Fruit fly (Drosophila melanogaster) whole organism, adult: ENCODE measurements around the gene CG5783.

Source experiments
- CG11617 ChIP-seq: fragments of 200-800 bp; sonication (Bioruptor generic); optimal IDR thresholded peaks from 2 replicates; lab custom pipeline; 2017; ENCODE audit warnings: mild to moderate bottlenecking, missing biosample characterization, missing genetic modification reagents, missing genetic modification characterization
- CG12768 ChIP-seq: fragments of 200-800 bp; sonication (Bioruptor generic); optimal IDR thresholded peaks from 2 replicates; lab custom pipeline; 2017; ENCODE audit warnings: missing biosample characterization, missing genetic modification characterization, mild to moderate bottlenecking, moderate library complexity, missing genetic modification reagents
- CG14711 ChIP-seq: fragments of 200-800 bp; sonication (Bioruptor generic); optimal IDR thresholded peaks from 2 replicates; lab custom pipeline; 2018; ENCODE audit warnings: missing biosample characterization, mild to moderate bottlenecking, missing genetic modification characterization, moderate library complexity
- CG1620 ChIP-seq: fragments of 200-800 bp; sonication (Bioruptor generic); optimal IDR thresholded peaks from 2 replicates; lab custom pipeline; 2016; ENCODE audit warnings: missing biosample characterization, missing genetic modification characterization
- CG33017 ChIP-seq: fragments of 200-800 bp; sonication (Bioruptor generic); optimal IDR thresholded peaks from 2 replicates; lab custom pipeline; 2018; ENCODE audit warnings: missing biosample characterization, mild to moderate bottlenecking, missing genetic modification characterization, moderate library complexity
- CG5204 ChIP-seq: fragments of 200-800 bp; sonication (Bioruptor generic); optimal IDR thresholded peaks from 2 replicates; lab custom pipeline; 2016; ENCODE audit warnings: missing biosample characterization, missing genetic modification characterization
- CG7045 ChIP-seq: fragments of 200-800 bp; sonication (Bioruptor generic); optimal IDR thresholded peaks from 2 replicates; lab custom pipeline; 2017; ENCODE audit warnings: missing biosample characterization, mild to moderate bottlenecking, missing genetic modification characterization
- CG7101 ChIP-seq: fragments of 200-800 bp; sonication (Bioruptor generic); optimal IDR thresholded peaks from 2 replicates; lab custom pipeline; 2018; ENCODE audit warnings: missing biosample characterization, mild to moderate bottlenecking, missing genetic modification characterization, moderate library complexity
- Clk ChIP-seq: fragments of 200-800 bp; sonication (Bioruptor generic); optimal IDR thresholded peaks from 2 replicates; lab custom pipeline; 2017; ENCODE audit warnings: missing biosample characterization, missing genetic modification characterization
- Crg-1 ChIP-seq: fragments of 200-800 bp; sonication (Bioruptor generic); optimal IDR thresholded peaks from 2 replicates; lab custom pipeline; 2016; ENCODE audit warnings: missing biosample characterization, missing genetic modification characterization
- Hr96 ChIP-seq: fragments of 200-800 bp; sonication (Bioruptor generic); optimal IDR thresholded peaks from 2 replicates; lab custom pipeline; 2016; ENCODE audit warnings: missing biosample characterization, missing genetic modification characterization
- Mnt ChIP-seq: fragments of 200-800 bp; sonication (Bioruptor generic); optimal IDR thresholded peaks from 2 replicates; lab custom pipeline; 2016; ENCODE audit warnings: missing biosample characterization, mild to moderate bottlenecking, missing genetic modification characterization
- bab1 ChIP-seq: fragments of 200-800 bp; sonication (Bioruptor generic); optimal IDR thresholded peaks from 3 replicates; lab custom pipeline; 2019; ENCODE audit warnings: missing biosample characterization, mild to moderate bottlenecking, missing genetic modification characterization, moderate library complexity
- cic ChIP-seq: fragments of 200-800 bp; sonication (Bioruptor generic); optimal IDR thresholded peaks from 2 replicates; lab custom pipeline; 2017; ENCODE audit warnings: missing biosample characterization, mild to moderate bottlenecking, missing genetic modification characterization, moderate library complexity
- cnc ChIP-seq, 2 experiments: fragments of >200 bp; optimal IDR thresholded peaks; 2 replicates each; lab custom pipeline; 2017
- kay ChIP-seq: fragments of 200-800 bp; sonication (Bioruptor generic); peaks from one replicate; lab custom pipeline; 2016; ENCODE audit warnings: missing biosample characterization, missing genetic modification characterization, borderline replicate concordance
- ovo ChIP-seq: fragments of 200-800 bp; sonication (Bioruptor generic); optimal IDR thresholded peaks from 2 replicates; lab custom pipeline; 2016; ENCODE audit warnings: missing biosample characterization, missing genetic modification characterization
- pad ChIP-seq: fragments of 200-800 bp; sonication (Bioruptor generic); optimal IDR thresholded peaks from 3 replicates; lab custom pipeline; 2017; ENCODE audit warnings: missing biosample characterization, missing genetic modification characterization, mild to moderate bottlenecking, moderate library complexity, missing genetic modification reagents
- tj ChIP-seq: fragments of 200-800 bp; sonication (Bioruptor generic); optimal IDR thresholded peaks from 3 replicates; lab custom pipeline; 2017; ENCODE audit warnings: missing biosample characterization, mild to moderate bottlenecking, missing genetic modification characterization, moderate library complexity
- toe ChIP-seq: fragments of 200-800 bp; sonication (Bioruptor generic); optimal IDR thresholded peaks from 2 replicates; lab custom pipeline; 2016; ENCODE audit warnings: missing biosample characterization, missing genetic modification characterization

CG5783 gene

dm6 chr2L:18151134-18151825 is 4.6 kb upstream of the CG5783 start:
- peak; percentile 93 for TF ChIP-seq tj (GFP tag; lab: Kevin White, UChicago)
- no peak for TF ChIP-seq CG11617 (GFP tag; lab: Kevin White, UChicago)
- peak; percentile 64 for TF ChIP-seq CG5204 (GFP tag; lab: Kevin White, UChicago)
- no peak for TF ChIP-seq cnc (optimal IDR thresholded peaks at IDR 0.05; lab: Kevin White, UChicago)
- TF ChIP-seq CG33017 (tag; lab: Kevin White, UChicago), result no peak
- peak; percentile 90 for TF ChIP-seq cic (GFP tag; lab: Kevin White, UChicago)
- peak; percentile 35 for TF ChIP-seq CG7045 (GFP tag; lab: Kevin White, UChicago)
- no peak for TF ChIP-seq Crg-1 (GFP tag; lab: Kevin White, UChicago)
- TF ChIP-seq toe (GFP tag; lab: Kevin White, UChicago), result peak; percentile 55

- TF ChIP-seq ovo (peak; percentile 70), pad (GFP tag; lab: Kevin White, UChicago) (no peak), CG11617 (GFP tag; lab: Kevin White, UChicago) (peak; percentile 20), Clk (GFP tag; lab: Kevin White, UChicago) (no peak), CG5204 (GFP tag; lab: Kevin White, UChicago) (no peak), CG7101 (tag; lab: Kevin White, UChicago) (peak; percentile 25), cnc (optimal IDR thresholded peaks at IDR 0.05; lab: Kevin White, UChicago) (no peak), Crg-1 (GFP tag; lab: Kevin White, UChicago) (peak; percentile 22), CG1620 (GFP tag; lab: Kevin White, UChicago) (peak; percentile 31)
These were observed 4.1 kb upstream of the CG5783 start for dm6 chr2L:18151826-18152138.

- peak; percentile 34 for TF ChIP-seq CG1620 (GFP tag; lab: Kevin White, UChicago)
- TF ChIP-seq pad (GFP tag; lab: Kevin White, UChicago), result no peak
- TF ChIP-seq CG33017 (tag; lab: Kevin White, UChicago), result peak; percentile 8
- no peak for TF ChIP-seq toe (GFP tag; lab: Kevin White, UChicago)
- TF ChIP-seq cic (GFP tag; lab: Kevin White, UChicago), result peak; percentile 26
- peak; percentile 41 for TF ChIP-seq bab1 (GFP tag; lab: Kevin White, UChicago)
- peak; percentile 57 for TF ChIP-seq Mnt
- no peak for TF ChIP-seq kay (GFP tag; lab: Kevin White, UChicago)
- peak; percentile 79 for TF ChIP-seq tj (GFP tag; lab: Kevin White, UChicago)
- no peak for TF ChIP-seq CG5204 (GFP tag; lab: Kevin White, UChicago)
These were observed 3.6 kb upstream of the CG5783 start, which contains the start of gene Socs36E for dm6 chr2L:18152172-18152639. Socs36E (minus strand) TSS chr2L:18152417.

dm6 chr2L:18153068-18153467 is 2.8 kb upstream of the CG5783 start, which contains the start of gene CG17681:
CG17681 (plus strand) TSS chr2L:18153123.
- TF ChIP-seq Clk (GFP tag; lab: Kevin White, UChicago) (no peak), CG33017 (tag; lab: Kevin White, UChicago) (peak; percentile 77), CG1620 (GFP tag; lab: Kevin White, UChicago) (no peak), cnc (optimal IDR thresholded peaks at IDR 0.05; lab: Kevin White, UChicago) (no peak), kay (GFP tag; lab: Kevin White, UChicago) (no peak), ovo (no peak), Hr96 (GFP tag; lab: Kevin White, UChicago) (no peak), cic (GFP tag; lab: Kevin White, UChicago) (peak; percentile 54), CG11617 (GFP tag; lab: Kevin White, UChicago) (peak; percentile 66), CG12768 (GFP tag; lab: Kevin White, UChicago) (peak; percentile 73), Crg-1 (GFP tag; lab: Kevin White, UChicago) (no peak), CG14711 (peak; percentile 54), CG5204 (GFP tag; lab: Kevin White, UChicago) (no peak), bab1 (GFP tag; lab: Kevin White, UChicago) (peak; percentile 78), CG7101 (tag; lab: Kevin White, UChicago) (peak; percentile 74), CG7045 (GFP tag; lab: Kevin White, UChicago) (peak; percentile 76), tj (GFP tag; lab: Kevin White, UChicago) (no peak), pad (GFP tag; lab: Kevin White, UChicago) (peak; percentile 10), toe (GFP tag; lab: Kevin White, UChicago) (peak; percentile 25), Mnt (no peak)

dm6 chr2L:18154551-18154950 is 1.3 kb upstream of the CG5783 start, which contains the start of gene CG15155:
CG15155 (plus strand) TSS chr2L:18154851.
- TF ChIP-seq CG7101 (tag; lab: Kevin White, UChicago) (no peak), cic (GFP tag; lab: Kevin White, UChicago) (no peak)

- TF ChIP-seq CG33017 (tag; lab: Kevin White, UChicago) (no peak), pad (GFP tag; lab: Kevin White, UChicago) (no peak), CG7045 (GFP tag; lab: Kevin White, UChicago) (no peak), Crg-1 (GFP tag; lab: Kevin White, UChicago) (no peak), toe (GFP tag; lab: Kevin White, UChicago) (no peak), Clk (GFP tag; lab: Kevin White, UChicago) (no peak), Hr96 (GFP tag; lab: Kevin White, UChicago) (no peak), cic (GFP tag; lab: Kevin White, UChicago) (no peak), CG12768 (GFP tag; lab: Kevin White, UChicago) (no peak), CG5204 (GFP tag; lab: Kevin White, UChicago) (no peak), CG7101 (tag; lab: Kevin White, UChicago) (no peak)
These were observed 2.8 kb downstream of the CG5783 start for dm6 chr2L:18158622-18159043.
